Worm (Caenorhabditis elegans): ENCODE data around the gene C54G10.1.

Gene C54G10.1

ce11 chrV:14663006-14663405 lies 22.1 kb downstream of the C54G10.1 start, which contains the start of gene C47E8.9:
TSS of gene C47E8.9 (plus strand) at chrV:14663306.
- TF ChIP-seq mdl-1 (tag; optimal IDR thresholded peaks at IDR 0.05) (no peak), jun-1 (tag; optimal IDR thresholded peaks at IDR 0.05) (no peak), skn-1 (tag; optimal IDR thresholded peaks at IDR 0.05) (no peak), unc-30 (tag; optimal IDR thresholded peaks at IDR 0.05) (no peak), zip-4 (GFP tag; optimal IDR thresholded peaks at IDR 0.05) (no peak), pag-3 (tag; optimal IDR thresholded peaks at IDR 0.05; ENCODE audit: borderline replicate concordance, insufficient read depth) (no peak), lsy-2 (tag; optimal IDR thresholded peaks at IDR 0.05) (no peak), snu-23 (GFP tag; optimal IDR thresholded peaks at IDR 0.05) (no peak), xbp-1 (tag; optimal IDR thresholded peaks at IDR 0.05) (no peak), sup-37 (GFP tag; optimal IDR thresholded peaks at IDR 0.05) (no peak), tlp-1 (tag; optimal IDR thresholded peaks at IDR 0.05) (no peak), sox-4 (tag; optimal IDR thresholded peaks at IDR 0.05) (no peak), ztf-4 (tag; optimal IDR thresholded peaks at IDR 0.05) (no peak)

- TF ChIP-seq snpc-4 (tag; optimal IDR thresholded peaks at IDR 0.05) (no peak), ets-5 (GFP tag; IDR thresholded peaks at IDR 0.05) (no peak), egl-27 (tag; optimal IDR thresholded peaks at IDR 0.05) (no peak), tlp-1 (tag; optimal IDR thresholded peaks at IDR 0.05) (no peak), ztf-4 (tag; optimal IDR thresholded peaks at IDR 0.05) (no peak), fos-1 (tag; optimal IDR thresholded peaks at IDR 0.05) (no peak), aly-2 (tag; optimal IDR thresholded peaks at IDR 0.05) (no peak), mdl-1 (tag; optimal IDR thresholded peaks at IDR 0.05) (no peak), unc-30 (tag; optimal IDR thresholded peaks at IDR 0.05) (no peak), C04F5.9 (tag; optimal IDR thresholded peaks at IDR 0.05) (no peak), nhr-12 (tag; optimal IDR thresholded peaks at IDR 0.05) (no peak), nhr-77 (tag; optimal IDR thresholded peaks at IDR 0.05) (no peak), mab-9 (GFP tag; IDR thresholded peaks at IDR 0.05) (no peak), nhr-28 (tag; optimal IDR thresholded peaks at IDR 0.05) (no peak), snu-23 (GFP tag; optimal IDR thresholded peaks at IDR 0.05) (no peak), Y116A8C.19 (tag; optimal IDR thresholded peaks at IDR 0.05; ENCODE audit: borderline replicate concordance) (no peak), ceh-82 (tag; optimal IDR thresholded peaks at IDR 0.05) (no peak), hpl-2 (GFP tag; optimal IDR thresholded peaks at IDR 0.05) (no peak)
Measured at ce11 chrV:14665728-14666127, 24.8 kb downstream of the C54G10.1 start, which contains the start of gene C47E8.1. TSS of gene C47E8.1 (plus strand) at chrV:14666028.

ce11 chrV:14678298-14678697 lies 37.4 kb downstream of the C54G10.1 start:
- TF ChIP-seq dpl-1 (GFP tag; optimal IDR thresholded peaks at IDR 0.05) (no peak), mef-2 (tag; optimal IDR thresholded peaks at IDR 0.05) (no peak), dsc-1 (tag; optimal IDR thresholded peaks at IDR 0.05) (no peak), hlh-4 (tag; optimal IDR thresholded peaks at IDR 0.05) (no peak), nhr-19 (GFP tag; conservative IDR thresholded peaks at IDR 0.05) (no peak), snu-23 (GFP tag; optimal IDR thresholded peaks at IDR 0.05) (no peak), zip-4 (GFP tag; optimal IDR thresholded peaks at IDR 0.05) (no peak), nhr-20 (tag; optimal IDR thresholded peaks at IDR 0.05) (no peak), ceh-63 (GFP tag; optimal IDR thresholded peaks at IDR 0.05) (no peak), hpl-2 (GFP tag; optimal IDR thresholded peaks at IDR 0.05) (no peak), nhr-85 (tag) (no peak), unc-130 (tag; optimal IDR thresholded peaks at IDR 0.05) (no peak), skn-1 (tag; optimal IDR thresholded peaks at IDR 0.05) (no peak), unc-62 (GFP tag; optimal IDR thresholded peaks at IDR 0.05) (no peak)

DNA sequence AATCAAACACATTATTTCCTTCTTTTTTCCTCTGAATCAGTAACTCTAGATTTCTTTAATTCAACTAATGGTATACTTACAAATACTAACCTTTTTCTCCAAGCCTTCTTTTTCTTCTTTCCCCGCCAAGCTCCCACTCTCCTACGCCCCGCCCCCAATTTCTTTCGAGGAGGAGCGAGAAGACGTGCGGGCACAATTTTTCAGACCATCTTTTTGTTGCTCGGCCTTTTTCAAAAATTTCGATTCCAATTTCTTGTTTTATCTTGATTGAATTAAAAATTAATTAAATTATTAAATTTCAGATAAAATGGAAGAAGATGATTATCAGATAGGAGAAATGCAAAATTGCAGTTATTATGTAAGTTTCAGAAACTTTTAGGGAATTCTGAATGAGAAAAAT lies 39.1 kb downstream of the C54G10.1 start, which contains the start of gene C47E8.3:
Gene C47E8.3 (plus strand): TSS at position 301 of the 400 bp plus-strand sequence.
- TF ChIP-seq zip-4 (GFP tag; optimal IDR thresholded peaks at IDR 0.05) (no peak), nhr-71 (tag; optimal IDR thresholded peaks at IDR 0.05) (no peak), grh-1 (GFP tag; IDR thresholded peaks at IDR 0.05) (no peak), fkh-8 (tag; optimal IDR thresholded peaks at IDR 0.05) (no peak), mef-2 (tag; optimal IDR thresholded peaks at IDR 0.05) (no peak), fkh-4 (tag; optimal IDR thresholded peaks at IDR 0.05; ENCODE audit: borderline replicate concordance) (no peak), C34B4.2 (tag; optimal IDR thresholded peaks at IDR 0.05) (no peak), vab-15 (tag; optimal IDR thresholded peaks at IDR 0.05) (no peak)
